Worm (Caenorhabditis elegans) whole organism, L4/young adult: ENCODE data around the gene mek-1.

Experiments
- W03F9.2 ChIP-seq: fragments of 150-350 bp; optimal IDR thresholded peaks from 2 replicates; lab custom pipeline; 2014; ENCODE audit warnings: missing biosample characterization, missing genetic modification characterization
- dao-5 ChIP-seq: sonication (generic microtip); optimal IDR thresholded peaks from 2 replicates; lab custom pipeline; 2016; ENCODE audit warnings: missing genotype, missing genetic modification characterization, moderate library complexity, missing compliant biosample characterization

DNA sequence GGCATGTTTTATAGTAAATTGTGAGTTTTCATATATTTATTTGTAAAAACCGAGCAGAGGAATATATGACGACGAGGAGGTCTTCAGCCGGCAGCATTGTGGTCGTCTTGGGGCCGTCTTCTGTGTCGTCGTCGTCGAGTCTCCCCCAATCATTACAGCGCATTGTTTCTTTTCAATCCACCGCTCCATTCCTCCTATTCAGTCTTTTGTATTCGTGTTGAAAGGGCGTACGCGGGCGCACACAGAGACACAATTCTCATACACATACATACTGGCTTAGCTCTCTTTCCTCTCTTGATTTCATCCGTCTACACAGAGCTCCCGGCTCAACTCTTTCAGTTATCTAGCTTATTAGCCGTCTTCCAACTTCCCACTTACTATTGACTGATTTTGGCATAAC, 15.4 kb upstream of the mek-1 start, which contains the start of gene sox-2:
- TF ChIP-seq W03F9.2 (no peak), dao-5 (tag; lab: Kevin White, UChicago) (no peak)
